Worm (Caenorhabditis elegans) whole organism, midembryonic: ENCODE data around the gene R05H10.3.

ENCODE experiments used
- T22C8.4 ChIP-seq: fragments of 200-800 bp; sonication (Bioruptor generic); IDR thresholded peaks from 2 replicates; pipeline ENCODE4 v1.3.6; 2022; ENCODE audit warnings: missing genetic modification characterization, missing compliant biosample characterization
- cog-1 ChIP-seq: sonication (generic microtip); optimal IDR thresholded peaks from 2 replicates; lab custom pipeline; 2016; ENCODE audit warnings: missing genetic modification characterization, missing compliant biosample characterization
- flt-1 ChIP-seq: fragments of 200-800 bp; sonication (Bioruptor generic); IDR thresholded peaks from 2 replicates; pipeline ENCODE4 v1.3.6; 2022; ENCODE audit warnings: missing genetic modification characterization, missing compliant biosample characterization
- klf-2 ChIP-seq: fragments of 200-800 bp; sonication (Bioruptor generic); conservative IDR thresholded peaks from 2 replicates; pipeline ENCODE4 v1.3.6; 2022; ENCODE audit warnings: missing genetic modification reagents, missing genetic modification characterization, missing compliant biosample characterization
- med-1 ChIP-seq: sonication (generic microtip); optimal IDR thresholded peaks from 2 replicates; lab custom pipeline; 2017; ENCODE audit warnings: missing genetic modification characterization, mild to moderate bottlenecking, missing compliant biosample characterization, antibody characterized with exemption, missing genetic modification reagents; ENCODE audit not compliant: insufficient read depth
- ref-1 ChIP-seq: fragments of 200-800 bp; sonication (Bioruptor generic); conservative IDR thresholded peaks from 2 replicates; pipeline ENCODE4 v1.3.6; 2022; ENCODE audit warnings: missing genetic modification reagents, missing genetic modification characterization, missing compliant biosample characterization
- tab-1 ChIP-seq: fragments of 200-800 bp; sonication (Bioruptor generic); IDR thresholded peaks from 2 replicates; pipeline ENCODE4 v1.3.6; 2022; ENCODE audit warnings: missing genetic modification characterization, missing compliant biosample characterization
- ztf-23 ChIP-seq: fragments of 200-800 bp; sonication (Bioruptor generic); IDR thresholded peaks from 2 replicates; pipeline ENCODE4 v1.3.6; 2022; ENCODE audit warnings: missing genetic modification reagents, missing genetic modification characterization, missing compliant biosample characterization
- ztf-29 ChIP-seq: fragments of 200-800 bp; sonication (Bioruptor generic); IDR thresholded peaks from 2 replicates; pipeline ENCODE4 v1.3.6; 2022; ENCODE audit warnings: missing genetic modification reagents, missing genetic modification characterization, missing compliant biosample characterization

- TF ChIP-seq cog-1 (tag; lab: Kevin White, UChicago): no peak
- no peak for TF ChIP-seq ztf-29 (GFP tag; lab: Robert Waterston, UW)
- no peak for TF ChIP-seq T22C8.4 (GFP tag; lab: Robert Waterston, UW)
- no peak for TF ChIP-seq ref-1 (GFP tag; lab: Robert Waterston, UW)
- TF ChIP-seq tab-1 (GFP tag; lab: Robert Waterston, UW): no peak
- TF ChIP-seq flt-1 (GFP tag; lab: Robert Waterston, UW): no peak
- TF ChIP-seq ztf-23 (GFP tag; lab: Robert Waterston, UW): no peak
- no peak for TF ChIP-seq klf-2
- no peak for TF ChIP-seq med-1
Observed at ce11 chrII:14832055-14832454, 37.7 kb upstream of the R05H10.3 start.
